Worm (Caenorhabditis elegans): Measurements from ENCODE around the gene F14F9.8.

DNA sequence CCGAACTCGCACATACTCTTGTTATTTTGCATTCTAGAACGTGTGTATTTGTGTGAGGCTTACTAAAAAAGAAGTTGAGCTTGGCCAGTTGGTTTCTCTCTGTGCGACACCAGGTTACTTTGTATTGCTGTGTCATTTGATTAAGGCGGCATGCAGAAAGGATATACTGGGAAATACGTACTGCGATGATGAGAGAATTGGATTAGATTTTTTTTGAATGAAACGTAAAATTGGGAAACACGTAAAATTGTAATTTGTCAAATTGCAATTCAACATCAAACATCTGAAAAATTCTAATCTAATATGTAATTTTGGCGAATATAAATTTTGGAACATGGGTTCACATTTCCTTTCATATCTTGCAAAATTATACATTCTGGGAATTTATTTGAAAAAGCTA, 13.7 kb downstream of the F14F9.8 start, which contains the start of gene srh-129:
- TF ChIP-seq ztf-4 (tag; optimal IDR thresholded peaks at IDR 0.05) (no peak), mdl-1 (tag; optimal IDR thresholded peaks at IDR 0.05) (no peak)

All from whole organism, L2 larva.